Fruit fly (Drosophila melanogaster): Measurements from ENCODE around the gene Eig71Ee.

DNA sequence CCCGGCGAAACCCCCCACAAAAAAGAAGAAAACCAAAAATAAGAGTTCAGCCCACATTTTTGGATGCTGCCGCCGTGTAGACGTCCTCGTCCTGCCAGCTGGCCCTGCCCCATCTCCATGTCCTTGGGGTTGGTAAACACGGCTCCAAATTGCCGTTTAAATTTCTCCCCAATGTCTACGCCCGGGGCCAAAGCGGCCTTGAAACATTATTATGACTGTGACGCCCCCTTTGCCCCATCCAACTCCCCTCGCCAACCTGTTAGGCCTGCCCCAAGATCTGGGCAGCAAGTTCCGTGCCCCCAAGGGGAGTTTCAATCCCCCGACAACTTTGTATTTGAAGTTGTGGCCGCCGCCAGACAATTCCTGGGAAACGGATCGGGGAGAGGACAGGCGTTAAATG lies 38.9 kb downstream of the Eig71Ee start:
- no peak for TF ChIP-seq EcR (GFP tag; optimal IDR thresholded peaks at IDR 0.05)
- no peak for TF ChIP-seq Dll (optimal IDR thresholded peaks at IDR 0.05)
- no peak for TF ChIP-seq pan (optimal IDR thresholded peaks at IDR 0.05)
- TF ChIP-seq CG8478 (optimal IDR thresholded peaks at IDR 0.05) = no peak
- no peak for TF ChIP-seq psq (optimal IDR thresholded peaks at IDR 0.05)
- TF ChIP-seq usp (GFP tag; optimal IDR thresholded peaks at IDR 0.05) = no peak

All from whole organism.